Fruit fly (Drosophila melanogaster) whole organism, embryonic: ENCODE measurements around the gene Ire1.

Source experiments
- BtbVII ChIP-seq: fragments of 200-800 bp; sonication (Bioruptor generic); optimal IDR thresholded peaks from 3 replicates; lab custom pipeline; 2017; ENCODE audit warnings: missing biosample characterization, mild to moderate bottlenecking, missing genetic modification characterization
- CG1647 ChIP-seq: fragments of 200-800 bp; sonication (Bioruptor generic); optimal IDR thresholded peaks from 3 replicates; lab custom pipeline; 2016; ENCODE audit warnings: missing biosample characterization, missing genetic modification characterization
- CG2120 ChIP-seq: fragments of 200-800 bp; sonication (Bioruptor generic); optimal IDR thresholded peaks from 3 replicates; lab custom pipeline; 2016; ENCODE audit warnings: missing biosample characterization, missing genetic modification characterization
- ERR ChIP-seq: fragments of 200-800 bp; sonication (Bioruptor generic); optimal IDR thresholded peaks from 2 replicates; lab custom pipeline; 2016; ENCODE audit warnings: missing biosample characterization, missing genetic modification characterization
- ac ChIP-seq: fragments of 200-800 bp; sonication (Bioruptor generic); optimal IDR thresholded peaks from 3 replicates; lab custom pipeline; 2017; ENCODE audit warnings: missing biosample characterization, mild to moderate bottlenecking, missing genetic modification characterization
- hth ChIP-seq: fragments of >200 bp; optimal IDR thresholded peaks from 2 replicates; lab custom pipeline; 2017; ENCODE audit warnings: inconsistent platforms
- nmo ChIP-seq: fragments of 200-800 bp; sonication (Bioruptor generic); optimal IDR thresholded peaks from 2 replicates; lab custom pipeline; 2018; ENCODE audit warnings: missing biosample characterization, mild to moderate bottlenecking, missing genetic modification characterization, moderate library complexity
- ranshi ChIP-seq: fragments of 200-800 bp; sonication (Bioruptor generic); IDR thresholded peaks from 2 replicates; pipeline ENCODE4 v1.3.6; 2022; ENCODE audit warnings: missing biosample characterization, missing genetic modification characterization
- ttk ChIP-seq: fragments of 200-800 bp; sonication (Bioruptor generic); IDR thresholded peaks from 2 replicates; pipeline ENCODE4 v2.1.2; 2022; ENCODE audit warnings: missing biosample characterization, missing genetic modification characterization
- tup ChIP-seq: fragments of 200-800 bp; sonication (Bioruptor generic); optimal IDR thresholded peaks from 2 replicates; lab custom pipeline; 2016; ENCODE audit warnings: missing biosample characterization, mild to moderate bottlenecking, missing genetic modification characterization, moderate library complexity
- usp ChIP-seq: fragments of >200 bp; optimal IDR thresholded peaks from 2 replicates; lab custom pipeline; 2017; ENCODE audit warnings: missing biosample characterization, missing genetic modification characterization
- zf30C ChIP-seq: fragments of 200-800 bp; sonication (Bioruptor generic); optimal IDR thresholded peaks from 3 replicates; lab custom pipeline; 2018; ENCODE audit warnings: missing biosample characterization, mild to moderate bottlenecking, missing genetic modification characterization

dm6 chr3R:19833546-19833945 lies 27.5 kb downstream of the Ire1 start:
- no peak for TF ChIP-seq BtbVII (GFP tag; lab: Kevin White, UChicago)
- TF ChIP-seq usp (GFP tag; lab: Kevin White, UChicago), result no peak
- TF ChIP-seq ttk, result no peak
- TF ChIP-seq tup (GFP tag; lab: Kevin White, UChicago), result no peak
- no peak for TF ChIP-seq ac (GFP tag; lab: Kevin White, UChicago)
- TF ChIP-seq CG1647 (GFP tag; lab: Kevin White, UChicago), result no peak
- TF ChIP-seq hth (lab: Kevin White, UChicago), result no peak
- TF ChIP-seq zf30C (GFP tag; lab: Kevin White, UChicago), result no peak
- no peak for TF ChIP-seq nmo (GFP tag; lab: Kevin White, UChicago)
- TF ChIP-seq ranshi, result no peak
- TF ChIP-seq ERR (GFP tag; lab: Kevin White, UChicago), result no peak
- TF ChIP-seq CG2120 (GFP tag; lab: Kevin White, UChicago), result no peak
